Worm (Caenorhabditis elegans) whole organism, early embryonic: ENCODE results near the gene F25H8.2.

ENCODE experiments used
- B0310.2 ChIP-seq: sonication (generic microtip); optimal IDR thresholded peaks from 2 replicates; lab custom pipeline; 2016; ENCODE audit warnings: mild to moderate bottlenecking, missing genetic modification characterization, missing compliant biosample characterization
- F13C5.2 ChIP-seq: sonication (generic microtip); optimal IDR thresholded peaks from 2 replicates; lab custom pipeline; 2017; ENCODE audit warnings: mild to moderate bottlenecking, missing genetic modification characterization, inconsistent platforms, missing compliant biosample characterization
- aly-1 ChIP-seq: sonication (generic microtip); optimal IDR thresholded peaks from 2 replicates; lab custom pipeline; 2016; ENCODE audit warnings: missing genetic modification characterization, missing compliant biosample characterization
- ama-1 ChIP-seq: fragments of 150-350 bp; optimal IDR thresholded peaks from 2 replicates; lab custom pipeline; 2014
- ceh-13 ChIP-seq: fragments of 200-800 bp; sonication (Bioruptor generic); optimal IDR thresholded peaks from 2 replicates; lab custom pipeline; 2018; ENCODE audit warnings: mild to moderate bottlenecking, missing genetic modification characterization, missing compliant biosample characterization
- ceh-36 ChIP-seq: sonication (generic microtip); optimal IDR thresholded peaks from 2 replicates; lab custom pipeline; 2016; ENCODE audit warnings: missing genetic modification characterization, inconsistent platforms, missing compliant biosample characterization
- ets-7 ChIP-seq: sonication (generic microtip); optimal IDR thresholded peaks from 2 replicates; lab custom pipeline; 2016; ENCODE audit warnings: missing genotype, missing genetic modification characterization, missing compliant biosample characterization
- flt-1 ChIP-seq: fragments of 200-800 bp; sonication (Bioruptor generic); IDR thresholded peaks from 2 replicates; pipeline ENCODE4 v1.3.6; 2022; ENCODE audit warnings: missing genetic modification characterization, missing compliant biosample characterization
- hmbx-1 ChIP-seq: sonication (generic microtip); optimal IDR thresholded peaks from 2 replicates; lab custom pipeline; 2016; ENCODE audit warnings: mild to moderate bottlenecking, missing genetic modification characterization, missing compliant biosample characterization
- hmg-4 ChIP-seq: fragments of 200-800 bp; sonication (Bioruptor generic); optimal IDR thresholded peaks from 2 replicates; lab custom pipeline; 2018; ENCODE audit warnings: mild to moderate bottlenecking, missing genetic modification characterization, missing compliant biosample characterization
- hnd-1 ChIP-seq: sonication (generic microtip); optimal IDR thresholded peaks from 2 replicates; lab custom pipeline; 2016; ENCODE audit warnings: missing genetic modification characterization, missing compliant biosample characterization
- pes-1 ChIP-seq: fragments of 200-800 bp; sonication (Bioruptor generic); IDR thresholded peaks from 2 replicates; pipeline ENCODE4 v1.3.6; 2022; ENCODE audit warnings: missing genetic modification reagents, missing genetic modification characterization, missing compliant biosample characterization
- scrt-1 ChIP-seq: fragments of 200-800 bp; sonication (Bioruptor generic); IDR thresholded peaks from 2 replicates; pipeline ENCODE4 v1.3.6; 2022; ENCODE audit warnings: missing genetic modification characterization, missing compliant biosample characterization
- sea-1 ChIP-seq: fragments of 200-800 bp; sonication (Bioruptor generic); conservative IDR thresholded peaks from 2 replicates; pipeline ENCODE4 v1.3.6; 2022; ENCODE audit warnings: missing genetic modification characterization, missing compliant biosample characterization
- tbx-11 ChIP-seq: fragments of 200-800 bp; sonication (Bioruptor generic); IDR thresholded peaks from 2 replicates; pipeline ENCODE4 v1.3.6; 2022; ENCODE audit warnings: missing genetic modification characterization, missing compliant biosample characterization
- tbx-37 ChIP-seq: fragments of 200-800 bp; sonication (Bioruptor generic); conservative IDR thresholded peaks from 2 replicates; pipeline ENCODE4 v1.3.6; 2022; ENCODE audit warnings: missing genetic modification reagents, missing genetic modification characterization, missing compliant biosample characterization
- tra-4 ChIP-seq: sonication (generic microtip); optimal IDR thresholded peaks from 2 replicates; lab custom pipeline; 2017; ENCODE audit warnings: missing genetic modification characterization, missing compliant biosample characterization

The F25H8.2 gene

ce11 chrIV:9928180-9928896 is 3.7 kb upstream of the F25H8.2 start, which contains the start of gene dur-1:
TSS of gene dur-1 (minus strand) at chrIV:9928230.
- TF ChIP-seq aly-1 (tag; lab: Kevin White, UChicago), result no peak
- TF ChIP-seq B0310.2 (tag; lab: Kevin White, UChicago), result no peak
- TF ChIP-seq ceh-36 (tag; lab: Kevin White, UChicago), result no peak
- TF ChIP-seq hmbx-1 (tag; lab: Kevin White, UChicago), result no peak
- TF ChIP-seq hnd-1 (tag; lab: Kevin White, UChicago), result no peak
- TF ChIP-seq scrt-1 (GFP tag; lab: Robert Waterston, UW), result no peak

- TF ChIP-seq tra-4, result no peak
- no peak for TF ChIP-seq hnd-1 (tag; lab: Kevin White, UChicago)
- no peak for TF ChIP-seq tbx-11 (GFP tag; lab: Robert Waterston, UW)
- TF ChIP-seq F13C5.2 (tag; lab: Kevin White, UChicago), result no peak
- no peak for TF ChIP-seq flt-1 (GFP tag; lab: Robert Waterston, UW)
- no peak for TF ChIP-seq sea-1 (GFP tag; lab: Robert Waterston, UW)
- TF ChIP-seq ceh-13 (GFP tag; lab: Kevin White, UChicago), result no peak
- no peak for TF ChIP-seq B0310.2 (tag; lab: Kevin White, UChicago)
Measured at ce11 chrIV:9933580-9933979, 1.5 kb downstream of the F25H8.2 start, which contains the start of gene spe-29. TSS of gene spe-29 (plus strand) at chrIV:9933880.

- no peak for TF ChIP-seq hmbx-1 (tag; lab: Kevin White, UChicago)
- no peak for TF ChIP-seq ceh-36 (tag; lab: Kevin White, UChicago)
Measured at ce11 chrIV:9943214-9943613, 11.2 kb downstream of the F25H8.2 start.

- TF ChIP-seq ets-7 (no peak), hmbx-1 (tag; lab: Kevin White, UChicago) (no peak), ceh-13 (GFP tag; lab: Kevin White, UChicago) (no peak), hmg-4 (GFP tag; lab: Kevin White, UChicago) (no peak)
Measured at ce11 chrIV:9944279-9944678, 12.2 kb downstream of the F25H8.2 start.

- TF ChIP-seq scrt-1 (GFP tag; lab: Robert Waterston, UW) (no peak), ets-7 (no peak), ceh-13 (GFP tag; lab: Kevin White, UChicago) (no peak), tbx-37 (GFP tag; lab: Robert Waterston, UW) (no peak), ceh-36 (tag; lab: Kevin White, UChicago) (no peak), flt-1 (GFP tag; lab: Robert Waterston, UW) (no peak), ama-1 (no peak), hmbx-1 (tag; lab: Kevin White, UChicago) (no peak), aly-1 (tag; lab: Kevin White, UChicago) (no peak), sea-1 (GFP tag; lab: Robert Waterston, UW) (no peak), tbx-11 (GFP tag; lab: Robert Waterston, UW) (no peak), tra-4 (no peak), hmg-4 (GFP tag; lab: Kevin White, UChicago) (no peak), pes-1 (GFP tag; lab: Robert Waterston, UW) (no peak), F13C5.2 (tag; lab: Kevin White, UChicago) (no peak), hnd-1 (tag; lab: Kevin White, UChicago) (no peak), B0310.2 (tag; lab: Kevin White, UChicago) (no peak)
Measured at ce11 chrIV:9948035-9948434, 16.0 kb downstream of the F25H8.2 start.

- TF ChIP-seq ama-1, result no peak
- TF ChIP-seq tbx-11 (GFP tag; lab: Robert Waterston, UW), result no peak
- TF ChIP-seq pes-1 (GFP tag; lab: Robert Waterston, UW), result no peak
- TF ChIP-seq hmbx-1 (tag; lab: Kevin White, UChicago), result no peak
- no peak for TF ChIP-seq tra-4
- TF ChIP-seq hnd-1 (tag; lab: Kevin White, UChicago), result no peak
- no peak for TF ChIP-seq ceh-36 (tag; lab: Kevin White, UChicago)
- TF ChIP-seq aly-1 (tag; lab: Kevin White, UChicago), result no peak
- TF ChIP-seq tbx-37 (GFP tag; lab: Robert Waterston, UW), result no peak
- TF ChIP-seq scrt-1 (GFP tag; lab: Robert Waterston, UW), result no peak
- TF ChIP-seq ceh-13 (GFP tag; lab: Kevin White, UChicago), result no peak
- no peak for TF ChIP-seq sea-1 (GFP tag; lab: Robert Waterston, UW)
- TF ChIP-seq B0310.2 (tag; lab: Kevin White, UChicago), result no peak
- no peak for TF ChIP-seq ets-7
- no peak for TF ChIP-seq flt-1 (GFP tag; lab: Robert Waterston, UW)
- TF ChIP-seq hmg-4 (GFP tag; lab: Kevin White, UChicago), result no peak
- TF ChIP-seq F13C5.2 (tag; lab: Kevin White, UChicago), result no peak
Measured at ce11 chrIV:9953333-9953732, 21.3 kb downstream of the F25H8.2 start, which contains the start of gene gon-1. TSS of gene gon-1 (minus strand) at chrIV:9953433.

ce11 chrIV:9963945-9964344 is 31.9 kb downstream of the F25H8.2 start, which contains the start of gene T13H10.2:
TSS of gene T13H10.2 (plus strand) at chrIV:9964245.
- no peak for TF ChIP-seq B0310.2 (tag; lab: Kevin White, UChicago)
- no peak for TF ChIP-seq sea-1 (GFP tag; lab: Robert Waterston, UW)
- TF ChIP-seq hmbx-1 (tag; lab: Kevin White, UChicago), result no peak
- no peak for TF ChIP-seq ama-1
- TF ChIP-seq ceh-13 (GFP tag; lab: Kevin White, UChicago), result no peak

ce11 chrIV:9969081-9969480 is 37.0 kb downstream of the F25H8.2 start, which contains the start of the genes kin-5 and C47E12.11:
TSS of gene kin-5 (minus strand) at chrIV:9969181.
TSS of gene C47E12.11 (plus strand) at chrIV:9969400.
- no peak for TF ChIP-seq pes-1 (GFP tag; lab: Robert Waterston, UW)
- no peak for TF ChIP-seq F13C5.2 (tag; lab: Kevin White, UChicago)
- TF ChIP-seq ama-1, result no peak
- TF ChIP-seq ets-7, result no peak
- no peak for TF ChIP-seq hmbx-1 (tag; lab: Kevin White, UChicago)
- TF ChIP-seq flt-1 (GFP tag; lab: Robert Waterston, UW), result no peak
- TF ChIP-seq B0310.2 (tag; lab: Kevin White, UChicago), result no peak
- no peak for TF ChIP-seq aly-1 (tag; lab: Kevin White, UChicago)
- no peak for TF ChIP-seq hnd-1 (tag; lab: Kevin White, UChicago)
- TF ChIP-seq scrt-1 (GFP tag; lab: Robert Waterston, UW), result no peak
- no peak for TF ChIP-seq hmg-4 (GFP tag; lab: Kevin White, UChicago)
- TF ChIP-seq sea-1 (GFP tag; lab: Robert Waterston, UW), result no peak
